Fruit fly (Drosophila melanogaster): ENCODE data around the gene Bub3.

Gene Bub3

dm6 chr3R:29723048-29723656 lies 47.9 kb upstream of the Bub3 start, which contains the start of gene Pcd (continued):
- TF ChIP-seq CG11085 (GFP tag; IDR thresholded peaks at IDR 0.05) = no peak
- no peak for TF ChIP-seq CG4328 (GFP tag; optimal IDR thresholded peaks at IDR 0.05)
- TF ChIP-seq exex (tag; optimal IDR thresholded peaks at IDR 0.05) = no peak
- no peak for TF ChIP-seq CG2678 (tag; optimal IDR thresholded peaks at IDR 0.05)
- no peak for TF ChIP-seq CG18262 (tag; optimal IDR thresholded peaks at IDR 0.05)
- peak; percentile 98 for TF ChIP-seq sd (tag; optimal IDR thresholded peaks at IDR 0.05)
- no peak for TF ChIP-seq CG6791 (GFP tag; IDR thresholded peaks at IDR 0.05; ENCODE audit: partially characterized antibody)
- TF ChIP-seq CTCF (GFP tag; optimal IDR thresholded peaks at IDR 0.05) = no peak
- TF ChIP-seq Sry-δ (GFP tag; optimal IDR thresholded peaks at IDR 0.05) = peak; percentile 4
- no peak for TF ChIP-seq Fer1 (GFP tag; optimal IDR thresholded peaks at IDR 0.05)
- TF ChIP-seq CG2129 (GFP tag; IDR thresholded peaks at IDR 0.05; ENCODE audit: partially characterized antibody) = no peak
- peak; percentile 99 for TF ChIP-seq trem (tag; optimal IDR thresholded peaks at IDR 0.05)
- TF ChIP-seq ttk (GFP tag; IDR thresholded peaks at IDR 0.05) = no peak
- TF ChIP-seq HLH3B (GFP tag; IDR thresholded peaks at IDR 0.05) = no peak
- TF ChIP-seq danr (GFP tag; IDR thresholded peaks at IDR 0.05) = no peak
- no peak for TF ChIP-seq GATAe (GFP tag; conservative IDR thresholded peaks at IDR 0.05)
- TF ChIP-seq CG13287 (GFP tag; IDR thresholded peaks at IDR 0.05; ENCODE audit: partially characterized antibody) = peak; percentile 64
- TF ChIP-seq Mrtf (GFP tag; IDR thresholded peaks at IDR 0.05) = no peak
- TF ChIP-seq ase (GFP tag; IDR thresholded peaks at IDR 0.05) = no peak
- no peak for TF ChIP-seq CG7372 (GFP tag; IDR thresholded peaks at IDR 0.05)
- TF ChIP-seq sim (GFP tag; IDR thresholded peaks at IDR 0.05) = no peak
- TF ChIP-seq CG8281 (tag; optimal IDR thresholded peaks at IDR 0.05) = no peak
- TF ChIP-seq nerfin-2 (GFP tag; IDR thresholded peaks at IDR 0.05; ENCODE audit: partially characterized antibody) = no peak
- TF ChIP-seq HLH4C (GFP tag; IDR thresholded peaks at IDR 0.05; ENCODE audit: partially characterized antibody) = 0 out of 3 replicates have a peak, but pooled peaks have one; percentile 36
- no peak for TF ChIP-seq CG1792 (GFP tag; optimal IDR thresholded peaks at IDR 0.05)
- TF ChIP-seq H15 (GFP tag; IDR thresholded peaks at IDR 0.05) = no peak
- no peak for TF ChIP-seq Pdp1 (GFP tag; optimal IDR thresholded peaks at IDR 0.05)
- no peak for TF ChIP-seq zfh2 (GFP tag; optimal IDR thresholded peaks at IDR 0.05)
- no peak for TF ChIP-seq lov (optimal IDR thresholded peaks at IDR 0.05)
- no peak for TF ChIP-seq lov (GFP tag; IDR thresholded peaks at IDR 0.05)
- no peak for TF ChIP-seq CG10267 (tag; optimal IDR thresholded peaks at IDR 0.05)
- TF ChIP-seq CG31224 (GFP tag; IDR thresholded peaks at IDR 0.05) = no peak
- TF ChIP-seq YL-1 (GFP tag; optimal IDR thresholded peaks at IDR 0.05) = peak; percentile 9
- peak; percentile 96 for TF ChIP-seq chinmo (GFP tag; IDR thresholded peaks at IDR 0.05; ENCODE audit: partially characterized antibody)
- no peak for TF ChIP-seq odd (GFP tag; optimal IDR thresholded peaks at IDR 0.05)
- no peak for TF ChIP-seq zen2 (GFP tag; IDR thresholded peaks at IDR 0.05; ENCODE audit: partially characterized antibody)
- no peak for TF ChIP-seq cwo (GFP tag; optimal IDR thresholded peaks at IDR 0.05)
- TF ChIP-seq HLHmδ (GFP tag; optimal IDR thresholded peaks at IDR 0.05) = no peak
- no peak for TF ChIP-seq trh (GFP tag; optimal IDR thresholded peaks at IDR 0.05)
- TF ChIP-seq CG12769 (tag; optimal IDR thresholded peaks at IDR 0.05) = peak; percentile 71
- peak; percentile 51 for TF ChIP-seq B-H2 (GFP tag; optimal IDR thresholded peaks at IDR 0.05)
- no peak for TF ChIP-seq jing (GFP tag; optimal IDR thresholded peaks at IDR 0.05)
- TF ChIP-seq CG10979 (tag; optimal IDR thresholded peaks at IDR 0.05) = no peak
- TF ChIP-seq stc (GFP tag; IDR thresholded peaks at IDR 0.05) = no peak
- no peak for TF ChIP-seq CG2202 (tag; optimal IDR thresholded peaks at IDR 0.05)
- TF ChIP-seq bsh (GFP tag; optimal IDR thresholded peaks at IDR 0.05) = peak in 1 of 2 experiments; percentile 24
- TF ChIP-seq lola (GFP tag; optimal IDR thresholded peaks at IDR 0.05) = no peak
- no peak for TF ChIP-seq Bgb (GFP tag; IDR thresholded peaks at IDR 0.05; ENCODE audit: partially characterized antibody)
- TF ChIP-seq CG10959 (GFP tag; IDR thresholded peaks at IDR 0.05) = no peak
- no peak for TF ChIP-seq shn (GFP tag; optimal IDR thresholded peaks at IDR 0.05)
